Fruit fly (Drosophila melanogaster): ENCODE data around the gene CG6432.

DNA sequence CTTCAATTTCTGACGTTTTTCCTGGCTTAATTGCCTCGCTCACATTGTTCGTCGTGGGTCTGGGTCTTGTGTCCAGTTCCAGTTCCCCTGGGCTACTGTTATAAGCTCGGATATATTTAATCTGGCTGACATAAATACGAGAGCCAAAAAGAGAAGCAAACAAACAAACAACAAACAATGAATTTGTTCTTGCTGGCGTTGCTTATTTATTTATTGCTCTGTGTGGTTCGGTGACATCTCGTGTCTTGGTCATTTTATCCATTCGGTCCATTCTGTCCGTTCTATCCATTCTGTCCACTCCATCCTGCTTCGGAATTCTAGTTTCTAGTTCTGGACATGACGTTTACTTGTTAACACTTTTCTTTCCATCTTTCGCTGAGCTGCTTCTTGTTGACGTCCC lies 48.2 kb downstream of the CG6432 start, which contains the start of gene CG17780:
- TF ChIP-seq fd96Ca (GFP tag; IDR thresholded peaks at IDR 0.05) (no peak), gl (tag; optimal IDR thresholded peaks at IDR 0.05) (no peak), CG8301 (tag; optimal IDR thresholded peaks at IDR 0.05) (no peak), EcR (GFP tag; optimal IDR thresholded peaks at IDR 0.05) (no peak), Pif1A (GFP tag; optimal IDR thresholded peaks at IDR 0.05) (no peak), CG4496 (GFP tag; IDR thresholded peaks at IDR 0.05) (no peak), CG8159 (tag; optimal IDR thresholded peaks at IDR 0.05) (no peak), CG17806 (tag; optimal IDR thresholded peaks at IDR 0.05) (no peak), CG10348 (GFP tag; IDR thresholded peaks at IDR 0.05) (no peak), CG15710 (tag; optimal IDR thresholded peaks at IDR 0.05) (no peak), CG13204 (GFP tag; optimal IDR thresholded peaks at IDR 0.05) (no peak)

Measured in whole organism, pupa.